Worm (Caenorhabditis elegans) whole organism, L1 larva: ENCODE data around the gene cyp-14A5.

Source experiments
- C04F5.9 ChIP-seq: sonication (generic microtip); optimal IDR thresholded peaks from 2 replicates; lab custom pipeline; 2016; ENCODE audit warnings: missing genetic modification characterization, missing compliant biosample characterization
- C16A3.4 ChIP-seq: fragments of 150-350 bp; optimal IDR thresholded peaks from 2 replicates; lab custom pipeline; 2014; ENCODE audit warnings: missing biosample characterization, missing genetic modification characterization
- C34B4.2 ChIP-seq: sonication (generic microtip); optimal IDR thresholded peaks from 2 replicates; lab custom pipeline; 2017; ENCODE audit warnings: mild to moderate bottlenecking, missing genetic modification characterization, missing compliant biosample characterization
- F16B12.6 ChIP-seq: fragments of 150-350 bp; optimal IDR thresholded peaks from 2 replicates; lab custom pipeline; 2014; ENCODE audit warnings: missing biosample characterization, missing genetic modification characterization
- alr-1 ChIP-seq: fragments of 200-800 bp; sonication (Bioruptor generic); optimal IDR thresholded peaks from 2 replicates; lab custom pipeline; 2018; ENCODE audit warnings: borderline replicate concordance, mild to moderate bottlenecking, missing genetic modification characterization, missing compliant biosample characterization
- ama-1 ChIP-seq: fragments of 150-350 bp; optimal IDR thresholded peaks from 2 replicates; lab custom pipeline; 2014
- ceh-63 ChIP-seq: fragments of 200-800 bp; sonication (Bioruptor generic); optimal IDR thresholded peaks from 2 replicates; lab custom pipeline; 2018; ENCODE audit warnings: mild to moderate bottlenecking, missing genetic modification characterization, missing compliant biosample characterization
- ceh-8 ChIP-seq: fragments of 200-800 bp; sonication (Bioruptor generic); optimal IDR thresholded peaks from 2 replicates; lab custom pipeline; 2018; ENCODE audit warnings: mild to moderate bottlenecking, missing genetic modification characterization, moderate library complexity, missing compliant biosample characterization
- ceh-82 ChIP-seq, 3 experiments: fragments of 150-350 bp in 1 of 3; sonication (generic microtip) in 2 of 3; optimal IDR thresholded peaks; 2 replicates each; lab custom pipeline; 2014 to 2017; ENCODE audit warnings: missing biosample characterization in 3 of 3, missing genetic modification characterization in 3 of 3
- ceh-90 ChIP-seq: sonication (generic microtip); optimal IDR thresholded peaks from 2 replicates; lab custom pipeline; 2016; ENCODE audit warnings: missing genetic modification characterization, missing compliant biosample characterization
- dpl-1 ChIP-seq, 3 experiments: fragments of 150-350 bp in 2 of 3; sonication (generic microtip) in 1 of 3; optimal IDR thresholded peaks; 2 replicates each; lab custom pipeline; 2014 to 2017; ENCODE audit warnings: missing biosample characterization in 3 of 3, missing genetic modification characterization in 3 of 3, missing genetic modification reagents in 3 of 3
- efl-1 ChIP-seq, 4 experiments: fragments of 150-350 bp; optimal IDR thresholded peaks in 3 of 4; peaks in 1 of 4; 1 replicate in 1 of 4; 2 replicates in 3 of 4; lab custom pipeline; 2014; ENCODE audit warnings: missing biosample characterization in 2 of 4, missing genetic modification characterization in 2 of 4, missing genetic modification reagents in 2 of 4
- egl-13 ChIP-seq: sonication (generic microtip); optimal IDR thresholded peaks from 2 replicates; lab custom pipeline; 2016; ENCODE audit warnings: missing genotype, missing genetic modification reagents, missing genetic modification characterization, missing compliant biosample characterization
- elt-2 ChIP-seq: sonication (generic microtip); optimal IDR thresholded peaks from 2 replicates; lab custom pipeline; 2016; ENCODE audit warnings: missing genetic modification characterization, mild to moderate bottlenecking, inconsistent platforms, missing compliant biosample characterization, missing genetic modification reagents
- elt-3 ChIP-seq, 6 experiments: fragments of 150-350 bp in 1 of 6; sonication (generic microtip); optimal IDR thresholded peaks; 2 replicates each; lab custom pipeline; 2017 to 2018; ENCODE audit warnings: missing biosample characterization in 6 of 6, missing genetic modification characterization in 6 of 6, inconsistent platforms in 1 of 6
- ets-5 ChIP-seq: fragments of 200-800 bp; sonication (Bioruptor generic); IDR thresholded peaks from 2 replicates; pipeline ENCODE4 v1.3.6; 2022; ENCODE audit warnings: missing genetic modification characterization, missing compliant biosample characterization
- fos-1 ChIP-seq: fragments of 150-350 bp; optimal IDR thresholded peaks from 2 replicates; lab custom pipeline; 2014; ENCODE audit warnings: missing biosample characterization, missing genetic modification characterization
- grh-1 ChIP-seq: fragments of 200-800 bp; sonication (Bioruptor generic); IDR thresholded peaks from 2 replicates; pipeline ENCODE4 v1.3.6; 2022; ENCODE audit warnings: missing genetic modification reagents, missing genetic modification characterization, missing compliant biosample characterization
- hlh-4 ChIP-seq: sonication (generic microtip); optimal IDR thresholded peaks from 2 replicates; lab custom pipeline; 2016; ENCODE audit warnings: mild to moderate bottlenecking, missing genetic modification characterization, missing compliant biosample characterization
- hpl-2 ChIP-seq: fragments of 150-350 bp; optimal IDR thresholded peaks from 2 replicates; lab custom pipeline; 2014; ENCODE audit warnings: missing biosample characterization, missing genetic modification reagents, missing genetic modification characterization
- isw-1 ChIP-seq: fragments of 200-800 bp; sonication (Bioruptor generic); IDR thresholded peaks from 2 replicates; pipeline ENCODE4 v1.3.6; 2022; ENCODE audit warnings: missing genetic modification characterization, missing compliant biosample characterization
- lin-15B ChIP-seq: fragments of 150-350 bp; sonication (generic microtip); optimal IDR thresholded peaks from 3 replicates; lab custom pipeline; 2014; ENCODE audit warnings: missing biosample characterization, missing genetic modification characterization
- lin-35 ChIP-seq, 2 experiments: fragments of 150-350 bp; optimal IDR thresholded peaks; 2 replicates each; lab custom pipeline; 2014; ENCODE audit warnings: missing biosample characterization in 2 of 2, missing genetic modification characterization in 2 of 2, missing genetic modification reagents in 2 of 2
- lin-39 ChIP-seq: fragments of 150-350 bp; optimal IDR thresholded peaks from 2 replicates; lab custom pipeline; 2014; ENCODE audit warnings: missing biosample characterization, missing genetic modification reagents, missing genetic modification characterization
- lir-3 ChIP-seq: sonication (generic microtip); optimal IDR thresholded peaks from 2 replicates; lab custom pipeline; 2016; ENCODE audit warnings: mild to moderate bottlenecking, missing genetic modification characterization, moderate library complexity, missing compliant biosample characterization; ENCODE audit not compliant: poor library complexity
- lsy-2 ChIP-seq, 2 experiments: fragments of 150-350 bp; optimal IDR thresholded peaks; 2 replicates each; lab custom pipeline; 2014; ENCODE audit warnings: missing biosample characterization in 2 of 2, missing genetic modification characterization in 2 of 2
- mab-9 ChIP-seq: fragments of 200-800 bp; sonication (Bioruptor generic); IDR thresholded peaks from 2 replicates; pipeline ENCODE4 v1.3.6; 2022; ENCODE audit warnings: missing genetic modification reagents, missing genetic modification characterization, missing compliant biosample characterization
- mdl-1 ChIP-seq, 2 experiments: fragments of 150-350 bp; optimal IDR thresholded peaks; 2 replicates each; lab custom pipeline; 2014 to 2017; ENCODE audit warnings: missing biosample characterization in 2 of 2, missing genetic modification characterization in 2 of 2, inconsistent platforms in 1 of 2
- mef-2 ChIP-seq: fragments of 150-350 bp; optimal IDR thresholded peaks from 2 replicates; lab custom pipeline; 2014; ENCODE audit warnings: missing biosample characterization, missing genetic modification characterization
- nhr-19 ChIP-seq: fragments of 200-800 bp; sonication (Bioruptor generic); conservative IDR thresholded peaks from 2 replicates; pipeline ENCODE4 v1.3.6; 2022; ENCODE audit warnings: missing genetic modification characterization, missing compliant biosample characterization
- nhr-237 ChIP-seq: fragments of 150-350 bp; optimal IDR thresholded peaks from 2 replicates; lab custom pipeline; 2014; ENCODE audit warnings: missing biosample characterization, missing genetic modification characterization
- nhr-28 ChIP-seq: fragments of 150-350 bp; optimal IDR thresholded peaks from 2 replicates; lab custom pipeline; 2014; ENCODE audit warnings: missing biosample characterization, missing genetic modification characterization
- nhr-77 ChIP-seq: fragments of 150-350 bp; optimal IDR thresholded peaks from 2 replicates; lab custom pipeline; 2014; ENCODE audit warnings: missing biosample characterization, missing genetic modification characterization
- nhr-84 ChIP-seq: sonication (generic microtip); optimal IDR thresholded peaks from 2 replicates; lab custom pipeline; 2017; ENCODE audit warnings: missing biosample characterization, missing genetic modification characterization
- nhr-90 ChIP-seq: sonication (generic microtip); optimal IDR thresholded peaks from 2 replicates; lab custom pipeline; 2016; ENCODE audit warnings: mild to moderate bottlenecking, missing genetic modification characterization, missing compliant biosample characterization; ENCODE audit not compliant: poor library complexity
- pag-3 ChIP-seq: sonication (generic microtip); optimal IDR thresholded peaks from 2 replicates; lab custom pipeline; 2017; ENCODE audit warnings: missing genetic modification characterization, mild to moderate bottlenecking, missing compliant biosample characterization, antibody characterized with exemption, borderline replicate concordance; ENCODE audit not compliant: insufficient read depth
- pax-3 ChIP-seq: fragments of 200-800 bp; sonication (Bioruptor generic); optimal IDR thresholded peaks from 2 replicates; lab custom pipeline; 2018; ENCODE audit warnings: mild to moderate bottlenecking, missing genetic modification characterization, moderate library complexity, missing compliant biosample characterization
- rnt-1 ChIP-seq: sonication (generic microtip); optimal IDR thresholded peaks from 2 replicates; lab custom pipeline; 2016; ENCODE audit warnings: mild to moderate bottlenecking, missing genetic modification characterization, moderate library complexity, missing compliant biosample characterization
- skn-1 ChIP-seq: fragments of 150-350 bp; optimal IDR thresholded peaks from 2 replicates; lab custom pipeline; 2014; ENCODE audit warnings: missing biosample characterization, missing genetic modification characterization
- snu-23 ChIP-seq: sonication (generic microtip); optimal IDR thresholded peaks from 2 replicates; lab custom pipeline; 2016; ENCODE audit warnings: missing genetic modification characterization, missing compliant biosample characterization
- sox-4 ChIP-seq: sonication (generic microtip); optimal IDR thresholded peaks from 2 replicates; lab custom pipeline; 2016; ENCODE audit warnings: missing genetic modification characterization, missing compliant biosample characterization
- sptf-1 ChIP-seq: fragments of 150-350 bp; optimal IDR thresholded peaks from 2 replicates; lab custom pipeline; 2014; ENCODE audit warnings: missing biosample characterization, missing genetic modification characterization
- sup-37 ChIP-seq: fragments of 200-800 bp; sonication (Bioruptor generic); optimal IDR thresholded peaks from 2 replicates; lab custom pipeline; 2018; ENCODE audit warnings: mild to moderate bottlenecking, missing genetic modification characterization, missing compliant biosample characterization
- swsn-7 ChIP-seq: sonication (generic microtip); optimal IDR thresholded peaks from 2 replicates; lab custom pipeline; 2016; ENCODE audit warnings: missing genetic modification characterization, missing compliant biosample characterization
- tbx-2 ChIP-seq: sonication (generic microtip); optimal IDR thresholded peaks from 2 replicates; lab custom pipeline; 2016; ENCODE audit warnings: missing genetic modification characterization, missing compliant biosample characterization
- unc-130 ChIP-seq: fragments of 150-350 bp; optimal IDR thresholded peaks from 2 replicates; lab custom pipeline; 2017; ENCODE audit warnings: missing biosample characterization, missing genetic modification characterization, inconsistent platforms
- unc-62 ChIP-seq: fragments of 150-350 bp; optimal IDR thresholded peaks from 2 replicates; lab custom pipeline; 2014; ENCODE audit warnings: missing biosample characterization, missing genetic modification reagents, missing genetic modification characterization
- unc-86 ChIP-seq: sonication (generic microtip); optimal IDR thresholded peaks from 2 replicates; lab custom pipeline; 2016; ENCODE audit warnings: missing genetic modification characterization, missing compliant biosample characterization
- unc-98 ChIP-seq: fragments of 200-800 bp; sonication (Bioruptor generic); IDR thresholded peaks from 2 replicates; pipeline ENCODE4 v1.3.6; 2022; ENCODE audit warnings: missing genetic modification characterization, missing compliant biosample characterization
- xbp-1 ChIP-seq: sonication (generic microtip); optimal IDR thresholded peaks from 2 replicates; lab custom pipeline; 2016; ENCODE audit warnings: missing genetic modification characterization, missing compliant biosample characterization
- zag-1 ChIP-seq: fragments of 150-350 bp; optimal IDR thresholded peaks from 2 replicates; lab custom pipeline; 2014; ENCODE audit warnings: missing biosample characterization, missing genetic modification characterization
- ztf-4 ChIP-seq: fragments of 150-350 bp; optimal IDR thresholded peaks from 2 replicates; lab custom pipeline; 2014; ENCODE audit warnings: missing biosample characterization, missing genetic modification characterization

cyp-14A5 gene

ce11 chrV:5410679-5411078, 12.4 kb downstream of the cyp-14A5 start, which contains the start of gene F08F3.4 (continued):
- TF ChIP-seq lir-3, result no peak
- no peak for TF ChIP-seq nhr-28 (tag; lab: Kevin White, UChicago)
- no peak for TF ChIP-seq xbp-1
- no peak for TF ChIP-seq C34B4.2 (tag; lab: Kevin White, UChicago)
- no peak for TF ChIP-seq elt-2 (tag; lab: Kevin White, UChicago)
- TF ChIP-seq F16B12.6 (tag; lab: Kevin White, UChicago), result no peak
- TF ChIP-seq swsn-7 (tag; lab: Kevin White, UChicago), result no peak
- TF ChIP-seq lsy-2 (tag; optimal IDR thresholded peaks at IDR 0.05; lab: Kevin White, UChicago), result no peak
- no peak for TF ChIP-seq ama-1 (lab: Kevin White, UChicago)
- TF ChIP-seq ets-5 (GFP tag; lab: Robert Waterston, UW), result no peak
- TF ChIP-seq efl-1 (optimal IDR thresholded peaks at IDR 0.05; lab: Kevin White, UChicago), result no peak
- TF ChIP-seq efl-1 (GFP tag; optimal IDR thresholded peaks at IDR 0.05 in 1 of 2; lab: Kevin White, UChicago), result peak in 1 of 2 experiments; percentile 84
- no peak for TF ChIP-seq unc-62 (GFP tag; lab: Kevin White, UChicago)
- no peak for TF ChIP-seq ceh-90 (tag; lab: Kevin White, UChicago)
- TF ChIP-seq hlh-4, result no peak
- peak; percentile 69 for TF ChIP-seq nhr-19 (GFP tag; lab: Robert Waterston, UW)
- no peak for TF ChIP-seq ceh-8 (GFP tag; lab: Kevin White, UChicago)
- TF ChIP-seq nhr-84 (tag; lab: Kevin White, UChicago), result no peak
- no peak for TF ChIP-seq hpl-2 (GFP tag; lab: Kevin White, UChicago)
- TF ChIP-seq sptf-1 (tag; lab: Kevin White, UChicago), result no peak
- TF ChIP-seq pax-3 (tag; lab: Kevin White, UChicago), result no peak
- no peak for TF ChIP-seq lin-15B
- TF ChIP-seq unc-130 (tag; lab: Kevin White, UChicago), result no peak
- peak in 2 of 6 experiments; percentile 32 to 65 for TF ChIP-seq elt-3 (tag; optimal IDR thresholded peaks at IDR 0.05; lab: Kevin White, UChicago)
- no peak for TF ChIP-seq C04F5.9
- TF ChIP-seq nhr-90, result peak; percentile 26
- no peak for TF ChIP-seq rnt-1 (tag; lab: Kevin White, UChicago)
- no peak for TF ChIP-seq fos-1 (tag; lab: Kevin White, UChicago)
- TF ChIP-seq dpl-1 (GFP tag; optimal IDR thresholded peaks at IDR 0.05; lab: Kevin White, UChicago), result no peak
- no peak for TF ChIP-seq alr-1
- peak; percentile 76 for TF ChIP-seq grh-1 (GFP tag; lab: Robert Waterston, UW)
- no peak for TF ChIP-seq nhr-237 (tag; lab: Kevin White, UChicago)
- TF ChIP-seq ceh-82 (tag; optimal IDR thresholded peaks at IDR 0.05; lab: Kevin White, UChicago), result no peak
- no peak for TF ChIP-seq mab-9 (GFP tag; lab: Robert Waterston, UW)
- TF ChIP-seq unc-98 (GFP tag; lab: Robert Waterston, UW), result no peak
- no peak for TF ChIP-seq lin-39 (tag; lab: Kevin White, UChicago)
- TF ChIP-seq tbx-2 (tag; lab: Kevin White, UChicago), result peak; percentile 45
- no peak for TF ChIP-seq sup-37 (GFP tag; lab: Kevin White, UChicago)
- no peak for TF ChIP-seq pag-3 (tag; lab: Kevin White, UChicago)
- no peak for TF ChIP-seq zag-1 (tag; lab: Kevin White, UChicago)
- TF ChIP-seq ztf-4 (tag; lab: Kevin White, UChicago), result no peak
- no peak for TF ChIP-seq ceh-63
- TF ChIP-seq unc-86 (tag; lab: Kevin White, UChicago), result no peak
- peak in 1 of 2 experiments; percentile 16 for TF ChIP-seq lin-35 (GFP tag; optimal IDR thresholded peaks at IDR 0.05; lab: Kevin White, UChicago)
- TF ChIP-seq snu-23 (GFP tag; lab: Kevin White, UChicago), result no peak
- TF ChIP-seq sox-4 (tag; lab: Kevin White, UChicago), result no peak
- peak in 1 of 2 experiments; percentile 63 for TF ChIP-seq mdl-1 (tag; optimal IDR thresholded peaks at IDR 0.05; lab: Kevin White, UChicago)
- no peak for TF ChIP-seq C16A3.4
- no peak for TF ChIP-seq egl-13 (tag; lab: Kevin White, UChicago)
- TF ChIP-seq isw-1 (GFP tag; lab: Robert Waterston, UW), result no peak
- no peak for TF ChIP-seq skn-1 (tag; lab: Kevin White, UChicago)
- TF ChIP-seq nhr-77 (tag; lab: Kevin White, UChicago), result no peak
- no peak for TF ChIP-seq mef-2
